In genomic region chr3R:24555932-24556331, dm6 we compare ENCODE assay signal across 2 fruit fly cellular contexts.
TF ChIP-seq lines count a peak whose summit lies in the region.

No protein-coding gene starts in this region.

- TF ChIP-seq CTCF in whole organism, embryonic (GFP tag; optimal IDR thresholded peaks at IDR 0.05; lab: Kevin White, UChicago) = no peak

TF ChIP-seq in whole organism, adult, 20 proteins besides CTCF, POLR2A, EP300 and RAD21:
- TF ChIP-seq ovo (GFP tag; optimal IDR thresholded peaks at IDR 0.05; lab: Kevin White, UChicago) (no peak), CG12768 (GFP tag; optimal IDR thresholded peaks at IDR 0.05; lab: Kevin White, UChicago) (no peak), kay (GFP tag; lab: Kevin White, UChicago; ENCODE audit: borderline replicate concordance) (peak; percentile 27)
TF ChIP-seq in whole organism, adult: peak in this region for 1.

TF ChIP-seq in whole organism, embryonic, 481 proteins besides CTCF, POLR2A, EP300 and RAD21:
- TF ChIP-seq CG3847 (GFP tag; IDR thresholded peaks at IDR 0.05; lab: Robert Waterston, UW) = no peak
- TF ChIP-seq mld (GFP tag; IDR thresholded peaks at IDR 0.05; lab: Robert Waterston, UW; ENCODE audit: partially characterized antibody) = peak; percentile 57; the same call in 1 of the 3 replicates
- 0 out of 2 replicates have a peak, but pooled peaks have one; percentile 24 for TF ChIP-seq nerfin-2 (GFP tag; IDR thresholded peaks at IDR 0.05; lab: Robert Waterston, UW; ENCODE audit: partially characterized antibody)
- 0 out of 3 replicates have a peak, but pooled peaks have one; percentile 4 for TF ChIP-seq zfh1 (GFP tag; IDR thresholded peaks at IDR 0.05; lab: Robert Waterston, UW)
- peak; percentile 41 for TF ChIP-seq kni (GFP tag; optimal IDR thresholded peaks at IDR 0.05; lab: Kevin White, UChicago)
- TF ChIP-seq vnd (GFP tag; IDR thresholded peaks at IDR 0.05; lab: Robert Waterston, UW; ENCODE audit: partially characterized antibody) = peak; percentile 31; the same call in 2 of the 3 replicates
- TF ChIP-seq Neu2 (GFP tag; optimal IDR thresholded peaks at IDR 0.05; lab: Kevin White, UChicago; ENCODE audit: borderline replicate concordance) = no peak
- TF ChIP-seq hb (GFP tag; IDR thresholded peaks at IDR 0.05; lab: Robert Waterston, UW; ENCODE audit: partially characterized antibody) = 0 out of 3 replicates have a peak, but pooled peaks have one; percentile 40
- peak; percentile 94 for TF ChIP-seq Bdp1 (GFP tag; optimal IDR thresholded peaks at IDR 0.05; lab: Kevin White, UChicago)
- 0 out of 3 replicates have a peak, but pooled peaks have one; percentile 8 for TF ChIP-seq knrl (GFP tag; IDR thresholded peaks at IDR 0.05; lab: Robert Waterston, UW; ENCODE audit: partially characterized antibody)
- TF ChIP-seq CG14860 (GFP tag; IDR thresholded peaks at IDR 0.05; lab: Robert Waterston, UW; ENCODE audit: partially characterized antibody) = peak; percentile 61; the same call in 2 of the 3 replicates
- peak; percentile 27; the same call in 1 of the 3 replicates for TF ChIP-seq HLH4C (GFP tag; IDR thresholded peaks at IDR 0.05; lab: Robert Waterston, UW; ENCODE audit: partially characterized antibody)
- no peak for TF ChIP-seq Mad (GFP tag; optimal IDR thresholded peaks at IDR 0.05; lab: Kevin White, UChicago)
- TF ChIP-seq CG12236 (GFP tag; optimal IDR thresholded peaks at IDR 0.05; lab: Kevin White, UChicago) = no peak
- peak; percentile 17 for TF ChIP-seq CG15479 (GFP tag; optimal IDR thresholded peaks at IDR 0.05; lab: Kevin White, UChicago)
- TF ChIP-seq Opbp (GFP tag; IDR thresholded peaks at IDR 0.05; lab: Robert Waterston, UW; ENCODE audit: partially characterized antibody) = peak; percentile 60; the same call in 2 of the 3 replicates
- peak; percentile 12; the same call in 1 of the 2 replicates for TF ChIP-seq Scr (GFP tag; IDR thresholded peaks at IDR 0.05; lab: Robert Waterston, UW; ENCODE audit: partially characterized antibody)
- no peak for TF ChIP-seq tap (tag; optimal IDR thresholded peaks at IDR 0.05; lab: Kevin White, UChicago)
- TF ChIP-seq CG11696 (GFP tag; IDR thresholded peaks at IDR 0.05; lab: Robert Waterston, UW) = no peak
- peak; percentile 73 for TF ChIP-seq CG16813 (GFP tag; IDR thresholded peaks at IDR 0.05; lab: Robert Waterston, UW; ENCODE audit: partially characterized antibody)
- TF ChIP-seq z (GFP tag; IDR thresholded peaks at IDR 0.05; lab: Robert Waterston, UW) = 0 out of 3 replicates have a peak, but pooled peaks have one; percentile 22
- TF ChIP-seq CG6791 (GFP tag; IDR thresholded peaks at IDR 0.05; lab: Robert Waterston, UW; ENCODE audit: partially characterized antibody) = peak; percentile 70; the same call in 1 of the 3 replicates
- TF ChIP-seq Tbp (GFP tag; optimal IDR thresholded peaks at IDR 0.05; lab: Kevin White, UChicago) = peak; percentile 11
- TF ChIP-seq amos (GFP tag; IDR thresholded peaks at IDR 0.05; lab: Robert Waterston, UW; ENCODE audit: partially characterized antibody) = peak; percentile 81; the same call in 1 of the 2 replicates
- TF ChIP-seq Doc3 (GFP tag; IDR thresholded peaks at IDR 0.05; lab: Robert Waterston, UW; ENCODE audit: partially characterized antibody) = peak; percentile 41; the same call in 2 of the 3 replicates
- peak; percentile 34 for TF ChIP-seq nerfin-1 (tag; optimal IDR thresholded peaks at IDR 0.05; lab: Kevin White, UChicago)
- TF ChIP-seq CG7963 (GFP tag; IDR thresholded peaks at IDR 0.05; lab: Robert Waterston, UW; ENCODE audit: partially characterized antibody) = peak; percentile 54; the same call in 1 of the 3 replicates

Comparison
In these comparisons a context has a peak if more than half of its experiments do, and no peak if none do; other contexts are left out.
1. Of the 1 proteins assayed by ChIP-seq in both whole organism, embryonic and whole organism, adult: peak only in whole organism, embryonic: none; only in whole organism, adult: kay; in both: none; in neither: 0.